Fruit fly (Drosophila melanogaster): Measurements from ENCODE around the gene comm2.

The comm2 gene

DNA sequence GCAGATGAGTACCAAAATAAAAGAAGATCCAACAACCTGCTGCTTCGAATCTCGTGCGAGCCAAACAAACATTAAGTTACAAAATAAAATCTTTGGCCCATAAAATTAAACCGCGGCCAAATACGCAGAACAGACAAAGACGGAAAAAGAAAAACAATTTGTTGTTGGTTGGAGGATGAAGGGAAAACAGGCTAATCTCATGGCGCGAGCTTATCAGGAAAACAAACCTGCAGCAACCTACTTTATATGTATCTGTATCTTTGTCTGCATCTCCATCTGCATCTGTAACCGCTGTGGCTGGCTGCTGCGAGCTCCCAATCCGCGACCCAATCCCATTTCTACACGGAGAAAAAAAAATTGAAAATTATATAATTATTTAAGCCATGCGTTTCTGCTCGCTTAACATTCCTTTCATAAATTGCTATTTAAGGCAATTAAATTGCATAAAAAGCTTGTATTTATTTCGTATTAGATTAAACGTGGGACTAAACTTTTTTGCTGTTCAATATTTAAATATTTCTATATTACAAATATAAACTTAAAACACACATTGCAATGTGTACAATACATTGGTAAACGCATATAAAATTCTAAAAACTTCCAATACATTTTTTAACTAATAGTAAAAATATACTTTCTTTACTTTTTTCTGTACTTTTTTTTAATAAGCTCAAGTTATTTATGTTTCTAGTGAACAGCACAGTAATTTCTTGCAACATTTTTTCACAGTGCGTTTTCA, 6.7 kb downstream of the comm2 start:
- no peak for TF ChIP-seq schlank (tag; optimal IDR thresholded peaks at IDR 0.05)
- peak; percentile 19 for TF ChIP-seq tin (GFP tag; optimal IDR thresholded peaks at IDR 0.05)
- no peak for TF ChIP-seq wek (GFP tag; optimal IDR thresholded peaks at IDR 0.05)
- TF ChIP-seq phol (tag; optimal IDR thresholded peaks at IDR 0.05) = peak; percentile 78
- TF ChIP-seq CG11504 (tag; optimal IDR thresholded peaks at IDR 0.05) = peak; percentile 71
- peak; percentile 77 for TF ChIP-seq Sox100B (GFP tag; optimal IDR thresholded peaks at IDR 0.05)
- TF ChIP-seq CG18262 (tag; optimal IDR thresholded peaks at IDR 0.05) = peak; percentile 81
- TF ChIP-seq sug (tag; optimal IDR thresholded peaks at IDR 0.05) = no peak
- peak; percentile 38 for TF ChIP-seq CG18619 (GFP tag; optimal IDR thresholded peaks at IDR 0.05)
- no peak for TF ChIP-seq CG9215 (GFP tag; IDR thresholded peaks at IDR 0.05)
- no peak for TF ChIP-seq CG34376 (GFP tag; optimal IDR thresholded peaks at IDR 0.05)
- no peak for TF ChIP-seq CG7372 (GFP tag; IDR thresholded peaks at IDR 0.05)
- peak; percentile 68 for TF ChIP-seq CG2712 (tag; optimal IDR thresholded peaks at IDR 0.05)
- no peak for TF ChIP-seq CG8281 (tag; optimal IDR thresholded peaks at IDR 0.05)
- peak; percentile 18 for TF ChIP-seq odd (GFP tag; optimal IDR thresholded peaks at IDR 0.05)
- TF ChIP-seq dati (GFP tag; IDR thresholded peaks at IDR 0.05) = no peak
- no peak for TF ChIP-seq lab (GFP tag; optimal IDR thresholded peaks at IDR 0.05)
- no peak for TF ChIP-seq corto (GFP tag; optimal IDR thresholded peaks at IDR 0.05)
- no peak for TF ChIP-seq z (GFP tag; IDR thresholded peaks at IDR 0.05)
- no peak for TF ChIP-seq B-H2 (GFP tag; optimal IDR thresholded peaks at IDR 0.05)
- no peak for TF ChIP-seq Gsc (GFP tag; IDR thresholded peaks at IDR 0.05)
- 0 out of 2 replicates have a peak, but pooled peaks have one; percentile 8 for TF ChIP-seq CG10959 (GFP tag; IDR thresholded peaks at IDR 0.05)
- TF ChIP-seq CG17328 (GFP tag; IDR thresholded peaks at IDR 0.05) = 0 out of 2 replicates have a peak, but pooled peaks have one; percentile 12
- TF ChIP-seq Mes4 (GFP tag; optimal IDR thresholded peaks at IDR 0.05) = no peak
- TF ChIP-seq toy (GFP tag; IDR thresholded peaks at IDR 0.05) = no peak
- TF ChIP-seq CG18476 (GFP tag; optimal IDR thresholded peaks at IDR 0.05) = peak; percentile 31
- peak; percentile 47 for TF ChIP-seq CG30403 (GFP tag; optimal IDR thresholded peaks at IDR 0.05)
- no peak for TF ChIP-seq pho (GFP tag; optimal IDR thresholded peaks at IDR 0.05)
- no peak for TF ChIP-seq pita (GFP tag; optimal IDR thresholded peaks at IDR 0.05)
- TF ChIP-seq sisA (GFP tag; IDR thresholded peaks at IDR 0.05) = no peak
- TF ChIP-seq NK7.1 (GFP tag; optimal IDR thresholded peaks at IDR 0.05) = no peak
- TF ChIP-seq CG12942 (GFP tag; optimal IDR thresholded peaks at IDR 0.05) = no peak
- no peak for TF ChIP-seq chn (GFP tag; optimal IDR thresholded peaks at IDR 0.05)
- no peak for TF ChIP-seq CG13296 (GFP tag; optimal IDR thresholded peaks at IDR 0.05)
- no peak for TF ChIP-seq Xrp1 (GFP tag; IDR thresholded peaks at IDR 0.05)
- TF ChIP-seq CG16863 (GFP tag; optimal IDR thresholded peaks at IDR 0.05) = no peak
- TF ChIP-seq CG2116 (GFP tag; optimal IDR thresholded peaks at IDR 0.05) = peak; percentile 11
- peak; percentile 2 for TF ChIP-seq nerfin-1 (tag; optimal IDR thresholded peaks at IDR 0.05)
- peak; percentile 72 for TF ChIP-seq CG9727 (GFP tag; optimal IDR thresholded peaks at IDR 0.05)
- TF ChIP-seq caup (GFP tag; optimal IDR thresholded peaks at IDR 0.05; ENCODE audit: severe bottlenecking) = no peak
- TF ChIP-seq CG10462 (GFP tag; optimal IDR thresholded peaks at IDR 0.05) = no peak
- peak; percentile 78 for TF ChIP-seq CG10979 (tag; optimal IDR thresholded peaks at IDR 0.05)
- peak in 1 of 2 experiments; percentile 29 for TF ChIP-seq Eip74EF (GFP tag; optimal IDR thresholded peaks at IDR 0.05)
- no peak for TF ChIP-seq stc (GFP tag; IDR thresholded peaks at IDR 0.05)
- TF ChIP-seq Fer2 (tag; optimal IDR thresholded peaks at IDR 0.05) = no peak
- no peak for TF ChIP-seq CG3163 (GFP tag; optimal IDR thresholded peaks at IDR 0.05)
- TF ChIP-seq CG10147 (GFP tag; optimal IDR thresholded peaks at IDR 0.05) = no peak
- TF ChIP-seq Hr3 (GFP tag; optimal IDR thresholded peaks at IDR 0.05) = peak; percentile 36
- TF ChIP-seq CG15696 (tag; optimal IDR thresholded peaks at IDR 0.05) = peak; percentile 38
